Worm (Caenorhabditis elegans) whole organism, L1 larva: ENCODE data around the gene C31C9.7.

Experiments
- C04F5.9 ChIP-seq: sonication (generic microtip); optimal IDR thresholded peaks from 2 replicates; lab custom pipeline; 2016; ENCODE audit warnings: missing genetic modification characterization, missing compliant biosample characterization
- C16A3.4 ChIP-seq: fragments of 150-350 bp; optimal IDR thresholded peaks from 2 replicates; lab custom pipeline; 2014; ENCODE audit warnings: missing biosample characterization, missing genetic modification characterization
- C34B4.2 ChIP-seq: sonication (generic microtip); optimal IDR thresholded peaks from 2 replicates; lab custom pipeline; 2017; ENCODE audit warnings: mild to moderate bottlenecking, missing genetic modification characterization, missing compliant biosample characterization
- F16B12.6 ChIP-seq: fragments of 150-350 bp; optimal IDR thresholded peaks from 2 replicates; lab custom pipeline; 2014; ENCODE audit warnings: missing biosample characterization, missing genetic modification characterization
- Y116A8C.19 ChIP-seq: sonication (generic microtip); optimal IDR thresholded peaks from 2 replicates; lab custom pipeline; 2016; ENCODE audit warnings: missing compliant biosample characterization, missing genetic modification characterization, borderline replicate concordance
- aly-2 ChIP-seq: fragments of 150-350 bp; optimal IDR thresholded peaks from 2 replicates; lab custom pipeline; 2014; ENCODE audit warnings: missing biosample characterization, missing genetic modification characterization
- ceh-63 ChIP-seq: fragments of 200-800 bp; sonication (Bioruptor generic); optimal IDR thresholded peaks from 2 replicates; lab custom pipeline; 2018; ENCODE audit warnings: mild to moderate bottlenecking, missing genetic modification characterization, missing compliant biosample characterization
- ceh-8 ChIP-seq: fragments of 200-800 bp; sonication (Bioruptor generic); optimal IDR thresholded peaks from 2 replicates; lab custom pipeline; 2018; ENCODE audit warnings: mild to moderate bottlenecking, missing genetic modification characterization, moderate library complexity, missing compliant biosample characterization
- ceh-90 ChIP-seq: sonication (generic microtip); optimal IDR thresholded peaks from 2 replicates; lab custom pipeline; 2016; ENCODE audit warnings: missing genetic modification characterization, missing compliant biosample characterization
- dsc-1 ChIP-seq: sonication (generic microtip); optimal IDR thresholded peaks from 2 replicates; lab custom pipeline; 2016; ENCODE audit warnings: mild to moderate bottlenecking, missing genetic modification characterization, missing compliant biosample characterization
- efl-3 ChIP-seq: fragments of 200-800 bp; sonication (Bioruptor generic); optimal IDR thresholded peaks from 2 replicates; lab custom pipeline; 2018; ENCODE audit warnings: mild to moderate bottlenecking, missing genetic modification characterization, missing compliant biosample characterization
- egl-27 ChIP-seq, 2 experiments: fragments of 150-350 bp in 1 of 2; sonication (generic microtip); optimal IDR thresholded peaks; 3 replicates each; lab custom pipeline; 2017 to 2018; ENCODE audit warnings: missing biosample characterization in 2 of 2, missing genetic modification characterization in 2 of 2, missing genetic modification reagents in 2 of 2
- elt-2 ChIP-seq: sonication (generic microtip); optimal IDR thresholded peaks from 2 replicates; lab custom pipeline; 2016; ENCODE audit warnings: missing genetic modification characterization, mild to moderate bottlenecking, inconsistent platforms, missing compliant biosample characterization, missing genetic modification reagents
- elt-3 ChIP-seq, 6 experiments: fragments of 150-350 bp in 1 of 6; sonication (generic microtip); optimal IDR thresholded peaks; 2 replicates each; lab custom pipeline; 2017 to 2018; ENCODE audit warnings: missing biosample characterization in 6 of 6, missing genetic modification characterization in 6 of 6, inconsistent platforms in 1 of 6
- ets-5 ChIP-seq: fragments of 200-800 bp; sonication (Bioruptor generic); IDR thresholded peaks from 2 replicates; pipeline ENCODE4 v1.3.6; 2022; ENCODE audit warnings: missing genetic modification characterization, missing compliant biosample characterization
- fkh-4 ChIP-seq: sonication (generic microtip); optimal IDR thresholded peaks from 2 replicates; lab custom pipeline; 2016; ENCODE audit warnings: missing compliant biosample characterization, missing genetic modification characterization, borderline replicate concordance
- grh-1 ChIP-seq: fragments of 200-800 bp; sonication (Bioruptor generic); IDR thresholded peaks from 2 replicates; pipeline ENCODE4 v1.3.6; 2022; ENCODE audit warnings: missing genetic modification reagents, missing genetic modification characterization, missing compliant biosample characterization
- hlh-4 ChIP-seq: sonication (generic microtip); optimal IDR thresholded peaks from 2 replicates; lab custom pipeline; 2016; ENCODE audit warnings: mild to moderate bottlenecking, missing genetic modification characterization, missing compliant biosample characterization
- hpl-2 ChIP-seq: fragments of 150-350 bp; optimal IDR thresholded peaks from 2 replicates; lab custom pipeline; 2014; ENCODE audit warnings: missing biosample characterization, missing genetic modification reagents, missing genetic modification characterization
- jun-1 ChIP-seq: fragments of 150-350 bp; optimal IDR thresholded peaks from 2 replicates; lab custom pipeline; 2014; ENCODE audit warnings: missing biosample characterization, missing genetic modification reagents, missing genetic modification characterization
- lin-13 ChIP-seq: fragments of 150-350 bp; optimal IDR thresholded peaks from 2 replicates; lab custom pipeline; 2014; ENCODE audit warnings: missing biosample characterization, missing genetic modification reagents, missing genetic modification characterization
- lin-15B ChIP-seq: fragments of 150-350 bp; sonication (generic microtip); optimal IDR thresholded peaks from 3 replicates; lab custom pipeline; 2014; ENCODE audit warnings: missing biosample characterization, missing genetic modification characterization
- lin-35 ChIP-seq, 2 experiments: fragments of 150-350 bp; optimal IDR thresholded peaks; 2 replicates each; lab custom pipeline; 2014; ENCODE audit warnings: missing biosample characterization in 2 of 2, missing genetic modification characterization in 2 of 2, missing genetic modification reagents in 2 of 2
- lin-39 ChIP-seq: fragments of 150-350 bp; optimal IDR thresholded peaks from 2 replicates; lab custom pipeline; 2014; ENCODE audit warnings: missing biosample characterization, missing genetic modification reagents, missing genetic modification characterization
- lsy-2 ChIP-seq, 2 experiments: fragments of 150-350 bp; optimal IDR thresholded peaks; 2 replicates each; lab custom pipeline; 2014; ENCODE audit warnings: missing biosample characterization in 2 of 2, missing genetic modification characterization in 2 of 2
- mdl-1 ChIP-seq, 2 experiments: fragments of 150-350 bp; optimal IDR thresholded peaks; 2 replicates each; lab custom pipeline; 2014 to 2017; ENCODE audit warnings: missing biosample characterization in 2 of 2, missing genetic modification characterization in 2 of 2, inconsistent platforms in 1 of 2
- mep-1 ChIP-seq: fragments of 150-350 bp; optimal IDR thresholded peaks from 2 replicates; lab custom pipeline; 2014; ENCODE audit warnings: missing biosample characterization, missing genetic modification characterization
- nhr-11 ChIP-seq: fragments of 150-350 bp; optimal IDR thresholded peaks from 2 replicates; lab custom pipeline; 2014; ENCODE audit warnings: missing biosample characterization, missing genetic modification characterization
- nhr-19 ChIP-seq: fragments of 200-800 bp; sonication (Bioruptor generic); conservative IDR thresholded peaks from 2 replicates; pipeline ENCODE4 v1.3.6; 2022; ENCODE audit warnings: missing genetic modification characterization, missing compliant biosample characterization
- nhr-20 ChIP-seq: sonication (generic microtip); optimal IDR thresholded peaks from 2 replicates; lab custom pipeline; 2016; ENCODE audit warnings: mild to moderate bottlenecking, missing genetic modification characterization, missing compliant biosample characterization
- nhr-237 ChIP-seq: fragments of 150-350 bp; optimal IDR thresholded peaks from 2 replicates; lab custom pipeline; 2014; ENCODE audit warnings: missing biosample characterization, missing genetic modification characterization
- nhr-28 ChIP-seq: fragments of 150-350 bp; optimal IDR thresholded peaks from 2 replicates; lab custom pipeline; 2014; ENCODE audit warnings: missing biosample characterization, missing genetic modification characterization
- nhr-71 ChIP-seq: sonication (generic microtip); optimal IDR thresholded peaks from 2 replicates; lab custom pipeline; 2016; ENCODE audit warnings: mild to moderate bottlenecking, missing genetic modification characterization, moderate library complexity, missing compliant biosample characterization
- nhr-77 ChIP-seq: fragments of 150-350 bp; optimal IDR thresholded peaks from 2 replicates; lab custom pipeline; 2014; ENCODE audit warnings: missing biosample characterization, missing genetic modification characterization
- nhr-84 ChIP-seq: sonication (generic microtip); optimal IDR thresholded peaks from 2 replicates; lab custom pipeline; 2017; ENCODE audit warnings: missing biosample characterization, missing genetic modification characterization
- nhr-85 ChIP-seq: sonication (generic microtip); peaks from one replicate; lab custom pipeline; 2016; ENCODE audit warnings: missing genetic modification characterization, inconsistent platforms, missing compliant biosample characterization
- nhr-90 ChIP-seq: sonication (generic microtip); optimal IDR thresholded peaks from 2 replicates; lab custom pipeline; 2016; ENCODE audit warnings: mild to moderate bottlenecking, missing genetic modification characterization, missing compliant biosample characterization; ENCODE audit not compliant: poor library complexity
- pqm-1 ChIP-seq: sonication (generic microtip); optimal IDR thresholded peaks from 3 replicates; lab custom pipeline; 2017; ENCODE audit warnings: missing biosample characterization, missing genetic modification characterization
- rnt-1 ChIP-seq: sonication (generic microtip); optimal IDR thresholded peaks from 2 replicates; lab custom pipeline; 2016; ENCODE audit warnings: mild to moderate bottlenecking, missing genetic modification characterization, moderate library complexity, missing compliant biosample characterization
- snpc-4 ChIP-seq: fragments of 150-350 bp; optimal IDR thresholded peaks from 2 replicates; lab custom pipeline; 2014; ENCODE audit warnings: missing biosample characterization, missing genetic modification characterization
- snu-23 ChIP-seq: sonication (generic microtip); optimal IDR thresholded peaks from 2 replicates; lab custom pipeline; 2016; ENCODE audit warnings: missing genetic modification characterization, missing compliant biosample characterization
- sox-4 ChIP-seq: sonication (generic microtip); optimal IDR thresholded peaks from 2 replicates; lab custom pipeline; 2016; ENCODE audit warnings: missing genetic modification characterization, missing compliant biosample characterization
- sptf-1 ChIP-seq: fragments of 150-350 bp; optimal IDR thresholded peaks from 2 replicates; lab custom pipeline; 2014; ENCODE audit warnings: missing biosample characterization, missing genetic modification characterization
- swsn-7 ChIP-seq: sonication (generic microtip); optimal IDR thresholded peaks from 2 replicates; lab custom pipeline; 2016; ENCODE audit warnings: missing genetic modification characterization, missing compliant biosample characterization
- unc-86 ChIP-seq: sonication (generic microtip); optimal IDR thresholded peaks from 2 replicates; lab custom pipeline; 2016; ENCODE audit warnings: missing genetic modification characterization, missing compliant biosample characterization
- unc-98 ChIP-seq: fragments of 200-800 bp; sonication (Bioruptor generic); IDR thresholded peaks from 2 replicates; pipeline ENCODE4 v1.3.6; 2022; ENCODE audit warnings: missing genetic modification characterization, missing compliant biosample characterization
- vab-15 ChIP-seq: sonication (generic microtip); optimal IDR thresholded peaks from 2 replicates; lab custom pipeline; 2017; ENCODE audit warnings: missing genotype, mild to moderate bottlenecking, missing genetic modification characterization, missing compliant biosample characterization
- xbp-1 ChIP-seq: sonication (generic microtip); optimal IDR thresholded peaks from 2 replicates; lab custom pipeline; 2016; ENCODE audit warnings: missing genetic modification characterization, missing compliant biosample characterization
- zip-4 ChIP-seq: fragments of 200-800 bp; sonication (Bioruptor generic); optimal IDR thresholded peaks from 2 replicates; lab custom pipeline; 2018; ENCODE audit warnings: mild to moderate bottlenecking, missing genetic modification characterization, moderate library complexity, missing compliant biosample characterization
- ztf-4 ChIP-seq: fragments of 150-350 bp; optimal IDR thresholded peaks from 2 replicates; lab custom pipeline; 2014; ENCODE audit warnings: missing biosample characterization, missing genetic modification characterization

C31C9.7 gene

ce11 chrII:13664416-13664815, 4.5 kb upstream of the C31C9.7 start (continued):
- no peak for TF ChIP-seq vab-15 (tag; lab: Kevin White, UChicago)
- TF ChIP-seq jun-1 (tag; lab: Kevin White, UChicago) = no peak
- TF ChIP-seq ceh-8 (GFP tag; lab: Kevin White, UChicago) = no peak
- no peak for TF ChIP-seq lin-15B (tag; lab: Kevin White, UChicago)
- no peak for TF ChIP-seq efl-3 (GFP tag; lab: Kevin White, UChicago)
- no peak for TF ChIP-seq nhr-237 (tag; lab: Kevin White, UChicago)
- no peak for TF ChIP-seq sptf-1
- TF ChIP-seq dsc-1 (tag; lab: Kevin White, UChicago) = no peak
- TF ChIP-seq hpl-2 (GFP tag; lab: Kevin White, UChicago) = no peak
- TF ChIP-seq ztf-4 = no peak
- no peak for TF ChIP-seq snpc-4 (tag; lab: Kevin White, UChicago)
- no peak for TF ChIP-seq C34B4.2 (tag; lab: Kevin White, UChicago)
- TF ChIP-seq mdl-1 (tag; optimal IDR thresholded peaks at IDR 0.05; lab: Kevin White, UChicago) = no peak
- TF ChIP-seq snu-23 (GFP tag; lab: Kevin White, UChicago) = no peak
- no peak for TF ChIP-seq rnt-1 (tag; lab: Kevin White, UChicago)
- no peak for TF ChIP-seq lin-39 (tag; lab: Kevin White, UChicago)
- TF ChIP-seq ceh-63 (GFP tag; lab: Kevin White, UChicago) = no peak
- TF ChIP-seq pqm-1 (tag; lab: Kevin White, UChicago) = no peak
- peak; percentile 17 for TF ChIP-seq nhr-90 (tag; lab: Kevin White, UChicago)
- no peak for TF ChIP-seq hlh-4 (tag; lab: Kevin White, UChicago)
- TF ChIP-seq Y116A8C.19 (tag; lab: Kevin White, UChicago) = no peak
- TF ChIP-seq aly-2 (tag; lab: Kevin White, UChicago) = no peak
- no peak for TF ChIP-seq nhr-11 (tag; lab: Kevin White, UChicago)

- TF ChIP-seq lsy-2 (tag; optimal IDR thresholded peaks at IDR 0.05; lab: Kevin White, UChicago) (peak in 1 of 2 experiments; percentile 26), elt-2 (tag; lab: Kevin White, UChicago) (peak; percentile 92), mep-1 (tag; lab: Kevin White, UChicago) (no peak), nhr-19 (GFP tag; lab: Robert Waterston, UW) (0 out of 2 replicates have a peak, but pooled peaks have one; percentile 4), ceh-90 (no peak), snpc-4 (tag; lab: Kevin White, UChicago) (no peak), lin-39 (tag; lab: Kevin White, UChicago) (no peak), elt-3 (tag; optimal IDR thresholded peaks at IDR 0.05; lab: Kevin White, UChicago) (peak in 4 of 6 experiments; percentile 39 to 73 (median 60)), lin-35 (GFP tag; optimal IDR thresholded peaks at IDR 0.05; lab: Kevin White, UChicago) (peak in 1 of 2 experiments; percentile 8), ceh-63 (GFP tag; lab: Kevin White, UChicago) (no peak), ztf-4 (no peak), egl-27 (tag; optimal IDR thresholded peaks at IDR 0.05; lab: Kevin White, UChicago) (no peak), nhr-237 (tag; lab: Kevin White, UChicago) (no peak), nhr-71 (peak; percentile 28), fkh-4 (tag; lab: Kevin White, UChicago) (no peak), nhr-85 (tag; lab: Kevin White, UChicago) (no peak), C16A3.4 (tag; lab: Kevin White, UChicago) (no peak), xbp-1 (tag; lab: Kevin White, UChicago) (no peak), zip-4 (GFP tag; lab: Kevin White, UChicago) (no peak), nhr-20 (peak; percentile 32), grh-1 (GFP tag; lab: Robert Waterston, UW) (no peak), nhr-77 (no peak), C04F5.9 (tag; lab: Kevin White, UChicago) (no peak), ets-5 (GFP tag; lab: Robert Waterston, UW) (no peak), nhr-84 (tag; lab: Kevin White, UChicago) (no peak), unc-98 (GFP tag; lab: Robert Waterston, UW) (no peak), swsn-7 (tag; lab: Kevin White, UChicago) (no peak), hpl-2 (GFP tag; lab: Kevin White, UChicago) (no peak), sox-4 (tag; lab: Kevin White, UChicago) (no peak), unc-86 (tag; lab: Kevin White, UChicago) (no peak), F16B12.6 (no peak), lin-13 (no peak), Y116A8C.19 (tag; lab: Kevin White, UChicago) (no peak), nhr-28 (tag; lab: Kevin White, UChicago) (no peak)
These were observed 3.8 kb upstream of the C31C9.7 start for ce11 chrII:13664993-13665680.
